Worm (Caenorhabditis elegans) whole organism, L4/young adult: Measurements from ENCODE around the gene col-120.

Experiments
- dao-5 ChIP-seq: sonication (generic microtip); optimal IDR thresholded peaks from 2 replicates; lab custom pipeline; 2016; ENCODE audit warnings: missing genotype, missing genetic modification characterization, moderate library complexity, missing compliant biosample characterization
- him-1 ChIP-seq: sonication (generic microtip); optimal IDR thresholded peaks from 2 replicates; lab custom pipeline; 2016; ENCODE audit warnings: missing genotype, missing genetic modification reagents, missing genetic modification characterization, missing compliant biosample characterization

DNA sequence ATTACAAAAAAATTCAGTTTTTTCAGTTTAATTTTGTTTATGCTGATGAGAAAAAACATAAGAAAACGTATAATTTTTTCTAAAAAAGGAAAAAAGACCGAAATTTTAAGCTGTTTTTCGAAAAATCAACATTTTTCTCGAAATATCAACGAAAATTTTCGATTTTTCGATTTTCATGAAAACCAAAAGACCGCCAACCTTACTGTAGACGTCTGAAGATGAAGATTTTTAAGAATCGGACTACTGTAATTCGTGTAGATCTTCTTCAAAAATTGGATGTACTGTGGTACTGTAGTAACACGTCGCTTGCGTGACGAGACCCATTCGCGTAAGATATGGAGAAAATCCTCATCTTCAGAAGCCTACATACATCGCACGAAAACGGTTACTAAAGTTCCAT, 50.7 kb downstream of the col-120 start:
- TF ChIP-seq dao-5 (tag; lab: Kevin White, UChicago) = no peak
- no peak for TF ChIP-seq him-1 (tag; lab: Kevin White, UChicago)
